Fruit fly (Drosophila melanogaster) whole organism, adult: Measurements from ENCODE around the gene CG10035.

Experiments
- CG11617 ChIP-seq: fragments of 200-800 bp; sonication (Bioruptor generic); optimal IDR thresholded peaks from 2 replicates; lab custom pipeline; 2017; ENCODE audit warnings: mild to moderate bottlenecking, missing biosample characterization, missing genetic modification reagents, missing genetic modification characterization
- CG12768 ChIP-seq: fragments of 200-800 bp; sonication (Bioruptor generic); optimal IDR thresholded peaks from 2 replicates; lab custom pipeline; 2017; ENCODE audit warnings: missing biosample characterization, missing genetic modification characterization, mild to moderate bottlenecking, moderate library complexity, missing genetic modification reagents
- CG14711 ChIP-seq: fragments of 200-800 bp; sonication (Bioruptor generic); optimal IDR thresholded peaks from 2 replicates; lab custom pipeline; 2018; ENCODE audit warnings: missing biosample characterization, mild to moderate bottlenecking, missing genetic modification characterization, moderate library complexity
- CG1620 ChIP-seq: fragments of 200-800 bp; sonication (Bioruptor generic); optimal IDR thresholded peaks from 2 replicates; lab custom pipeline; 2016; ENCODE audit warnings: missing biosample characterization, missing genetic modification characterization
- CG33017 ChIP-seq: fragments of 200-800 bp; sonication (Bioruptor generic); optimal IDR thresholded peaks from 2 replicates; lab custom pipeline; 2018; ENCODE audit warnings: missing biosample characterization, mild to moderate bottlenecking, missing genetic modification characterization, moderate library complexity
- CG5204 ChIP-seq: fragments of 200-800 bp; sonication (Bioruptor generic); optimal IDR thresholded peaks from 2 replicates; lab custom pipeline; 2016; ENCODE audit warnings: missing biosample characterization, missing genetic modification characterization
- CG7045 ChIP-seq: fragments of 200-800 bp; sonication (Bioruptor generic); optimal IDR thresholded peaks from 2 replicates; lab custom pipeline; 2017; ENCODE audit warnings: missing biosample characterization, mild to moderate bottlenecking, missing genetic modification characterization
- CG7101 ChIP-seq: fragments of 200-800 bp; sonication (Bioruptor generic); optimal IDR thresholded peaks from 2 replicates; lab custom pipeline; 2018; ENCODE audit warnings: missing biosample characterization, mild to moderate bottlenecking, missing genetic modification characterization, moderate library complexity
- Clk ChIP-seq: fragments of 200-800 bp; sonication (Bioruptor generic); optimal IDR thresholded peaks from 2 replicates; lab custom pipeline; 2017; ENCODE audit warnings: missing biosample characterization, missing genetic modification characterization
- Crg-1 ChIP-seq: fragments of 200-800 bp; sonication (Bioruptor generic); optimal IDR thresholded peaks from 2 replicates; lab custom pipeline; 2016; ENCODE audit warnings: missing biosample characterization, missing genetic modification characterization
- Hr96 ChIP-seq: fragments of 200-800 bp; sonication (Bioruptor generic); optimal IDR thresholded peaks from 2 replicates; lab custom pipeline; 2016; ENCODE audit warnings: missing biosample characterization, missing genetic modification characterization
- Mnt ChIP-seq: fragments of 200-800 bp; sonication (Bioruptor generic); optimal IDR thresholded peaks from 2 replicates; lab custom pipeline; 2016; ENCODE audit warnings: missing biosample characterization, mild to moderate bottlenecking, missing genetic modification characterization
- bab1 ChIP-seq: fragments of 200-800 bp; sonication (Bioruptor generic); optimal IDR thresholded peaks from 3 replicates; lab custom pipeline; 2019; ENCODE audit warnings: missing biosample characterization, mild to moderate bottlenecking, missing genetic modification characterization, moderate library complexity
- cic ChIP-seq: fragments of 200-800 bp; sonication (Bioruptor generic); optimal IDR thresholded peaks from 2 replicates; lab custom pipeline; 2017; ENCODE audit warnings: missing biosample characterization, mild to moderate bottlenecking, missing genetic modification characterization, moderate library complexity
- cnc ChIP-seq, 2 experiments: fragments of >200 bp; optimal IDR thresholded peaks; 2 replicates each; lab custom pipeline; 2017
- kay ChIP-seq: fragments of 200-800 bp; sonication (Bioruptor generic); peaks from one replicate; lab custom pipeline; 2016; ENCODE audit warnings: missing biosample characterization, missing genetic modification characterization, borderline replicate concordance
- ovo ChIP-seq: fragments of 200-800 bp; sonication (Bioruptor generic); optimal IDR thresholded peaks from 2 replicates; lab custom pipeline; 2016; ENCODE audit warnings: missing biosample characterization, missing genetic modification characterization
- pad ChIP-seq: fragments of 200-800 bp; sonication (Bioruptor generic); optimal IDR thresholded peaks from 3 replicates; lab custom pipeline; 2017; ENCODE audit warnings: missing biosample characterization, missing genetic modification characterization, mild to moderate bottlenecking, moderate library complexity, missing genetic modification reagents
- tj ChIP-seq: fragments of 200-800 bp; sonication (Bioruptor generic); optimal IDR thresholded peaks from 3 replicates; lab custom pipeline; 2017; ENCODE audit warnings: missing biosample characterization, mild to moderate bottlenecking, missing genetic modification characterization, moderate library complexity
- toe ChIP-seq: fragments of 200-800 bp; sonication (Bioruptor generic); optimal IDR thresholded peaks from 2 replicates; lab custom pipeline; 2016; ENCODE audit warnings: missing biosample characterization, missing genetic modification characterization

The CG10035 gene

dm6 chr3R:12370643-12370995 lies 11.9 kb downstream of the CG10035 start:
- TF ChIP-seq tj (peak; percentile 51), cic (GFP tag; lab: Kevin White, UChicago) (no peak)

- TF ChIP-seq kay (GFP tag; lab: Kevin White, UChicago) (peak; percentile 90), ovo (no peak), toe (GFP tag; lab: Kevin White, UChicago) (no peak), Hr96 (GFP tag; lab: Kevin White, UChicago) (no peak), Clk (no peak), CG7101 (tag; lab: Kevin White, UChicago) (no peak), cnc (optimal IDR thresholded peaks at IDR 0.05; lab: Kevin White, UChicago) (peak; percentile 91 to 97), Mnt (GFP tag; lab: Kevin White, UChicago) (no peak), CG12768 (no peak), pad (GFP tag; lab: Kevin White, UChicago) (no peak), CG14711 (peak; percentile 12), CG5204 (peak; percentile 8), bab1 (GFP tag; lab: Kevin White, UChicago) (no peak), CG7045 (no peak)
Measured at dm6 chr3R:12369793-12370642, 12.5 kb downstream of the CG10035 start.

- TF ChIP-seq cic (GFP tag; lab: Kevin White, UChicago) (peak; percentile 97), CG14711 (peak; percentile 13), kay (GFP tag; lab: Kevin White, UChicago) (peak; percentile 97), CG7045 (peak; percentile 60), CG12768 (peak; percentile 92), Clk (peak; percentile 92), CG33017 (tag; lab: Kevin White, UChicago) (peak; percentile 23), bab1 (GFP tag; lab: Kevin White, UChicago) (peak; percentile 80), Crg-1 (GFP tag; lab: Kevin White, UChicago) (no peak), Mnt (GFP tag; lab: Kevin White, UChicago) (peak; percentile 90), CG11617 (GFP tag; lab: Kevin White, UChicago) (peak; percentile 69), toe (GFP tag; lab: Kevin White, UChicago) (peak; percentile 81), tj (peak; percentile 67), Hr96 (GFP tag; lab: Kevin White, UChicago) (peak; percentile 48), CG1620 (GFP tag; lab: Kevin White, UChicago) (peak; percentile 69), CG5204 (peak; percentile 54), pad (GFP tag; lab: Kevin White, UChicago) (peak; percentile 49), cnc (optimal IDR thresholded peaks at IDR 0.05; lab: Kevin White, UChicago) (peak in 1 of 2 experiments; percentile 85), CG7101 (tag; lab: Kevin White, UChicago) (peak; percentile 56), ovo (peak; percentile 89)
Measured at dm6 chr3R:12369135-12369792, 13.2 kb downstream of the CG10035 start, which contains the start of gene GstD1. TSS of gene GstD1 (minus strand) at chr3R:12369268.

- no peak for TF ChIP-seq toe (GFP tag; lab: Kevin White, UChicago)
- TF ChIP-seq kay (GFP tag; lab: Kevin White, UChicago): no peak
- TF ChIP-seq Clk: no peak
- TF ChIP-seq Hr96 (GFP tag; lab: Kevin White, UChicago): no peak
- TF ChIP-seq CG14711: no peak
- TF ChIP-seq Crg-1 (GFP tag; lab: Kevin White, UChicago): no peak
- TF ChIP-seq CG5204: no peak
- no peak for TF ChIP-seq cic (GFP tag; lab: Kevin White, UChicago)
- no peak for TF ChIP-seq CG7101 (tag; lab: Kevin White, UChicago)
- no peak for TF ChIP-seq CG1620 (GFP tag; lab: Kevin White, UChicago)
- no peak for TF ChIP-seq cnc (optimal IDR thresholded peaks at IDR 0.05; lab: Kevin White, UChicago)
Measured at dm6 chr3R:12367464-12367863, 15.0 kb downstream of the CG10035 start, which contains the start of gene GstD9. TSS of gene GstD9 (minus strand) at chr3R:12367564.

dm6 chr3R:12365887-12366286 lies 16.6 kb downstream of the CG10035 start:
- no peak for TF ChIP-seq CG7101 (tag; lab: Kevin White, UChicago)
- no peak for TF ChIP-seq Hr96 (GFP tag; lab: Kevin White, UChicago)
- TF ChIP-seq cic (GFP tag; lab: Kevin White, UChicago): peak; percentile 26
- no peak for TF ChIP-seq CG33017 (tag; lab: Kevin White, UChicago)
- peak; percentile 8 for TF ChIP-seq kay (GFP tag; lab: Kevin White, UChicago)
- TF ChIP-seq CG7045: no peak

dm6 chr3R:12365264-12365840 lies 17.1 kb downstream of the CG10035 start, which contains the start of gene GstD10:
TSS of gene GstD10 (minus strand) at chr3R:12365735.
- TF ChIP-seq bab1 (GFP tag; lab: Kevin White, UChicago) (no peak), CG14711 (no peak), cnc (optimal IDR thresholded peaks at IDR 0.05; lab: Kevin White, UChicago) (no peak), cic (GFP tag; lab: Kevin White, UChicago) (no peak)
